Worm (Caenorhabditis elegans) whole organism, young adult: ENCODE data around the gene F58F12.4.

Source experiments
- B0261.1 ChIP-seq: sonication (generic microtip); optimal IDR thresholded peaks from 2 replicates; lab custom pipeline; 2016; ENCODE audit warnings: mild to moderate bottlenecking, missing genetic modification characterization, moderate library complexity, missing compliant biosample characterization
- B0336.3 ChIP-seq: fragments of 200-800 bp; sonication (Bioruptor generic); IDR thresholded peaks from 2 replicates; pipeline ENCODE4 v1.3.6; 2022; ENCODE audit warnings: missing genetic modification characterization, missing compliant biosample characterization
- F23B12.7 ChIP-seq: sonication (generic microtip); optimal IDR thresholded peaks from 2 replicates; lab custom pipeline; 2017; ENCODE audit warnings: missing genetic modification characterization, mild to moderate bottlenecking, missing compliant biosample characterization, antibody characterized with exemption, moderate library complexity; ENCODE audit not compliant: insufficient read depth
- F33H1.4 ChIP-seq: fragments of 200-800 bp; sonication (Bioruptor generic); IDR thresholded peaks from 2 replicates; pipeline ENCODE4 v1.3.6; 2022; ENCODE audit warnings: missing genetic modification reagents, missing genetic modification characterization, missing compliant biosample characterization
- F49E8.2 ChIP-seq: sonication (generic microtip); optimal IDR thresholded peaks from 3 replicates; lab custom pipeline; 2017; ENCODE audit warnings: missing genetic modification characterization, mild to moderate bottlenecking, missing compliant biosample characterization, antibody characterized with exemption, moderate library complexity; ENCODE audit not compliant: insufficient read depth
- F55B11.4 ChIP-seq: sonication (generic microtip); optimal IDR thresholded peaks from 2 replicates; lab custom pipeline; 2016; ENCODE audit warnings: missing compliant biosample characterization, missing genetic modification characterization, borderline replicate concordance; ENCODE audit not compliant: insufficient read depth
- Y56A3A.18 ChIP-seq: fragments of 200-800 bp; sonication (Bioruptor generic); IDR thresholded peaks from 2 replicates; pipeline ENCODE4 v1.3.6; 2022; ENCODE audit warnings: missing genetic modification reagents, missing genetic modification characterization, missing compliant biosample characterization
- Y95B8A.8 ChIP-seq: fragments of 200-800 bp; sonication (Bioruptor generic); IDR thresholded peaks from 2 replicates; pipeline ENCODE4 v1.3.6; 2022; ENCODE audit warnings: missing genetic modification reagents, missing genetic modification characterization, missing compliant biosample characterization
- ZK185.1 ChIP-seq: sonication (generic microtip); optimal IDR thresholded peaks from 2 replicates; lab custom pipeline; 2016; ENCODE audit warnings: mild to moderate bottlenecking, missing genetic modification characterization, missing compliant biosample characterization; ENCODE audit not compliant: poor library complexity, severe bottlenecking
- ama-1 ChIP-seq, 3 experiments: fragments of 150-350 bp in 1 of 3; sonication (generic microtip) in 2 of 3; optimal IDR thresholded peaks; 2 replicates each; lab custom pipeline; 2014 to 2018; ENCODE audit warnings: missing biosample characterization in 2 of 3, missing genetic modification characterization in 2 of 3, missing genetic modification reagents in 2 of 3
- atf-7 ChIP-seq: sonication (generic microtip); optimal IDR thresholded peaks from 2 replicates; lab custom pipeline; 2017; ENCODE audit warnings: mild to moderate bottlenecking, missing genetic modification characterization, missing compliant biosample characterization
- bed-1 ChIP-seq: fragments of 200-800 bp; sonication (Bioruptor generic); IDR thresholded peaks from 2 replicates; pipeline ENCODE4 v1.3.6; 2022; ENCODE audit warnings: missing genetic modification reagents, missing genetic modification characterization, missing compliant biosample characterization
- ceh-100 ChIP-seq: fragments of 200-800 bp; sonication (Bioruptor generic); IDR thresholded peaks from 2 replicates; pipeline ENCODE4 v1.3.6; 2022; ENCODE audit warnings: missing genetic modification reagents, missing genetic modification characterization, missing compliant biosample characterization
- ceh-91 ChIP-seq: fragments of 200-800 bp; sonication (Bioruptor generic); IDR thresholded peaks from 2 replicates; pipeline ENCODE4 v1.3.6; 2022; ENCODE audit warnings: missing genetic modification reagents, missing genetic modification characterization, missing compliant biosample characterization
- egl-18 ChIP-seq: fragments of 200-800 bp; sonication (Bioruptor generic); IDR thresholded peaks from 2 replicates; pipeline ENCODE4 v1.3.6; 2022; ENCODE audit warnings: missing genetic modification reagents, missing genetic modification characterization, missing compliant biosample characterization
- ets-4 ChIP-seq: fragments of 200-800 bp; sonication (Bioruptor generic); optimal IDR thresholded peaks from 2 replicates; lab custom pipeline; 2018; ENCODE audit warnings: mild to moderate bottlenecking, missing genetic modification characterization, missing compliant biosample characterization
- fkh-3 ChIP-seq: sonication (generic microtip); optimal IDR thresholded peaks from 2 replicates; lab custom pipeline; 2016; ENCODE audit warnings: mild to moderate bottlenecking, missing genetic modification characterization, missing compliant biosample characterization
- gei-17 ChIP-seq: fragments of 200-800 bp; sonication (Bioruptor generic); optimal IDR thresholded peaks from 2 replicates; lab custom pipeline; 2018; ENCODE audit warnings: mild to moderate bottlenecking, missing genetic modification characterization, missing compliant biosample characterization
- hmg-1.2 ChIP-seq: fragments of 200-800 bp; sonication (Bioruptor generic); IDR thresholded peaks from 2 replicates; pipeline ENCODE4 v1.3.6; 2022; ENCODE audit warnings: missing genetic modification reagents, missing genetic modification characterization, missing compliant biosample characterization
- hrde-1 ChIP-seq: sonication (generic microtip); optimal IDR thresholded peaks from 2 replicates; lab custom pipeline; 2016; ENCODE audit warnings: missing genetic modification characterization, mild to moderate bottlenecking, missing compliant biosample characterization, moderate library complexity, missing genotype, missing genetic modification reagents, borderline replicate concordance
- let-526 ChIP-seq: fragments of 200-800 bp; sonication (Bioruptor generic); IDR thresholded peaks from 2 replicates; pipeline ENCODE4 v1.3.6; 2022; ENCODE audit warnings: missing genetic modification reagents, missing genetic modification characterization, missing compliant biosample characterization
- lin-40 ChIP-seq: sonication (generic microtip); optimal IDR thresholded peaks from 2 replicates; lab custom pipeline; 2016; ENCODE audit warnings: missing genetic modification characterization, mild to moderate bottlenecking, missing compliant biosample characterization, missing genotype, missing genetic modification reagents
- lin-54 ChIP-seq: fragments of 200-800 bp; sonication (Bioruptor generic); optimal IDR thresholded peaks from 2 replicates; lab custom pipeline; 2018; ENCODE audit warnings: mild to moderate bottlenecking, missing genetic modification characterization, missing compliant biosample characterization
- lir-1 ChIP-seq: fragments of 200-800 bp; sonication (Bioruptor generic); conservative IDR thresholded peaks from 2 replicates; pipeline ENCODE4 v1.3.6; 2022; ENCODE audit warnings: missing genetic modification reagents, missing genetic modification characterization, missing compliant biosample characterization
- madf-10 ChIP-seq: sonication (generic microtip); optimal IDR thresholded peaks from 2 replicates; lab custom pipeline; 2016; ENCODE audit warnings: mild to moderate bottlenecking, missing genetic modification characterization, missing compliant biosample characterization
- nfya-1 ChIP-seq: sonication (generic microtip); optimal IDR thresholded peaks from 2 replicates; lab custom pipeline; 2017; ENCODE audit warnings: antibody characterized with exemption, missing compliant biosample characterization, missing genetic modification characterization, borderline replicate concordance; ENCODE audit not compliant: insufficient read depth
- nfyb-1 ChIP-seq: fragments of 200-800 bp; sonication (Bioruptor generic); IDR thresholded peaks from 2 replicates; pipeline ENCODE4 v1.3.6; 2022; ENCODE audit warnings: missing genetic modification reagents, missing genetic modification characterization, missing compliant biosample characterization
- nhr-27 ChIP-seq: fragments of 200-800 bp; sonication (Bioruptor generic); optimal IDR thresholded peaks from 2 replicates; lab custom pipeline; 2018; ENCODE audit warnings: mild to moderate bottlenecking, missing genetic modification characterization, moderate library complexity, missing compliant biosample characterization
- nhr-80 ChIP-seq: sonication (generic microtip); optimal IDR thresholded peaks from 2 replicates; lab custom pipeline; 2016; ENCODE audit warnings: missing genetic modification characterization, missing compliant biosample characterization
- nhr-90 ChIP-seq: sonication (generic microtip); optimal IDR thresholded peaks from 2 replicates; lab custom pipeline; 2016; ENCODE audit warnings: missing genotype, mild to moderate bottlenecking, missing genetic modification characterization, missing compliant biosample characterization
- pha-4 ChIP-seq: fragments of 150-350 bp; sonication (generic microtip); optimal IDR thresholded peaks from 2 replicates; lab custom pipeline; 2014; ENCODE audit warnings: missing biosample characterization, missing genetic modification reagents, missing genetic modification characterization
- rcor-1 ChIP-seq: fragments of 200-800 bp; sonication (Bioruptor generic); IDR thresholded peaks from 2 replicates; pipeline ENCODE4 v1.3.6; 2022; ENCODE audit warnings: missing genetic modification reagents, missing genetic modification characterization, missing compliant biosample characterization
- rec-8 ChIP-seq, 2 experiments: sonication (generic microtip); optimal IDR thresholded peaks; 2 replicates each; lab custom pipeline; 2016; ENCODE audit warnings: mild to moderate bottlenecking in 2 of 2, missing genetic modification characterization in 2 of 2, missing genetic modification reagents in 2 of 2, missing genotype in 2 of 2, missing biosample characterization in 1 of 2, missing compliant biosample characterization in 1 of 2, moderate library complexity in 1 of 2
- repo-1 ChIP-seq: sonication (generic microtip); optimal IDR thresholded peaks from 2 replicates; lab custom pipeline; 2017; ENCODE audit warnings: mild to moderate bottlenecking, missing genetic modification characterization, missing compliant biosample characterization
- rpc-1 ChIP-seq, 2 experiments: fragments of 150-350 bp in 1 of 2; sonication (generic microtip) in 1 of 2; optimal IDR thresholded peaks; 2 replicates each; lab custom pipeline; 2014 to 2018; ENCODE audit warnings: missing biosample characterization in 1 of 2, missing genetic modification characterization in 1 of 2, missing genetic modification reagents in 1 of 2, missing genotype in 1 of 2
- sdz-38 ChIP-seq: sonication (generic microtip); optimal IDR thresholded peaks from 2 replicates; lab custom pipeline; 2016; ENCODE audit warnings: missing genotype, missing genetic modification characterization, missing compliant biosample characterization
- snpc-1.1 ChIP-seq: sonication (generic microtip); optimal IDR thresholded peaks from 2 replicates; lab custom pipeline; 2017; ENCODE audit warnings: missing genetic modification characterization, mild to moderate bottlenecking, missing compliant biosample characterization, antibody characterized with exemption, moderate library complexity, missing genotype, missing genetic modification reagents; ENCODE audit not compliant: insufficient read depth
- somi-1 ChIP-seq: fragments of 200-800 bp; sonication (Bioruptor generic); optimal IDR thresholded peaks from 2 replicates; lab custom pipeline; 2018; ENCODE audit warnings: mild to moderate bottlenecking, missing genetic modification characterization, missing compliant biosample characterization
- tlf-1 ChIP-seq: fragments of 200-800 bp; sonication (Bioruptor generic); optimal IDR thresholded peaks from 2 replicates; lab custom pipeline; 2018; ENCODE audit warnings: mild to moderate bottlenecking, missing genetic modification characterization, missing compliant biosample characterization
- zfh-2 ChIP-seq: fragments of 200-800 bp; sonication (Bioruptor generic); conservative IDR thresholded peaks from 2 replicates; pipeline ENCODE4 v1.3.6; 2022; ENCODE audit warnings: missing genetic modification reagents, missing genetic modification characterization, missing compliant biosample characterization
- ztf-18 ChIP-seq: sonication (generic microtip); optimal IDR thresholded peaks from 2 replicates; lab custom pipeline; 2016; ENCODE audit warnings: missing genotype, mild to moderate bottlenecking, missing genetic modification characterization, missing compliant biosample characterization
- ztf-26 ChIP-seq: sonication (generic microtip); optimal IDR thresholded peaks from 2 replicates; lab custom pipeline; 2017; ENCODE audit warnings: missing genetic modification characterization, missing compliant biosample characterization

The F58F12.4 gene

ce11 chrII:6351887-6352286 is 34.7 kb upstream of the F58F12.4 start, which contains the start of gene C32D5.10:
C32D5.10 (minus strand) TSS chrII:6351987.
- no peak for TF ChIP-seq ceh-91 (GFP tag; lab: Robert Waterston, UW)
- no peak for TF ChIP-seq ets-4 (GFP tag; lab: Kevin White, UChicago)
- no peak for TF ChIP-seq ama-1 (optimal IDR thresholded peaks at IDR 0.05; lab: Kevin White, UChicago)
- TF ChIP-seq ama-1 (GFP tag; optimal IDR thresholded peaks at IDR 0.05; lab: Kevin White, UChicago), result no peak
- no peak for TF ChIP-seq rcor-1 (GFP tag; lab: Robert Waterston, UW)
- TF ChIP-seq F49E8.2 (tag; lab: Kevin White, UChicago), result no peak
- TF ChIP-seq Y56A3A.18 (GFP tag; lab: Robert Waterston, UW), result no peak
- no peak for TF ChIP-seq madf-10 (tag; lab: Kevin White, UChicago)
- no peak for TF ChIP-seq hrde-1 (tag; lab: Kevin White, UChicago)
- no peak for TF ChIP-seq Y95B8A.8 (GFP tag; lab: Robert Waterston, UW)
- TF ChIP-seq nfya-1, result no peak
- TF ChIP-seq lin-54 (GFP tag; lab: Kevin White, UChicago), result no peak
- TF ChIP-seq repo-1 (tag; lab: Kevin White, UChicago), result no peak
- no peak for TF ChIP-seq hmg-1.2 (GFP tag; lab: Robert Waterston, UW)
- no peak for TF ChIP-seq nhr-80 (tag; lab: Kevin White, UChicago)
- no peak for TF ChIP-seq sdz-38 (tag; lab: Kevin White, UChicago)
- no peak for TF ChIP-seq ztf-18 (tag; lab: Kevin White, UChicago)
- TF ChIP-seq snpc-1.1, result no peak
- no peak for TF ChIP-seq F33H1.4 (GFP tag; lab: Robert Waterston, UW)
- TF ChIP-seq bed-1, result no peak
- no peak for TF ChIP-seq nhr-27 (tag; lab: Kevin White, UChicago)

DNA sequence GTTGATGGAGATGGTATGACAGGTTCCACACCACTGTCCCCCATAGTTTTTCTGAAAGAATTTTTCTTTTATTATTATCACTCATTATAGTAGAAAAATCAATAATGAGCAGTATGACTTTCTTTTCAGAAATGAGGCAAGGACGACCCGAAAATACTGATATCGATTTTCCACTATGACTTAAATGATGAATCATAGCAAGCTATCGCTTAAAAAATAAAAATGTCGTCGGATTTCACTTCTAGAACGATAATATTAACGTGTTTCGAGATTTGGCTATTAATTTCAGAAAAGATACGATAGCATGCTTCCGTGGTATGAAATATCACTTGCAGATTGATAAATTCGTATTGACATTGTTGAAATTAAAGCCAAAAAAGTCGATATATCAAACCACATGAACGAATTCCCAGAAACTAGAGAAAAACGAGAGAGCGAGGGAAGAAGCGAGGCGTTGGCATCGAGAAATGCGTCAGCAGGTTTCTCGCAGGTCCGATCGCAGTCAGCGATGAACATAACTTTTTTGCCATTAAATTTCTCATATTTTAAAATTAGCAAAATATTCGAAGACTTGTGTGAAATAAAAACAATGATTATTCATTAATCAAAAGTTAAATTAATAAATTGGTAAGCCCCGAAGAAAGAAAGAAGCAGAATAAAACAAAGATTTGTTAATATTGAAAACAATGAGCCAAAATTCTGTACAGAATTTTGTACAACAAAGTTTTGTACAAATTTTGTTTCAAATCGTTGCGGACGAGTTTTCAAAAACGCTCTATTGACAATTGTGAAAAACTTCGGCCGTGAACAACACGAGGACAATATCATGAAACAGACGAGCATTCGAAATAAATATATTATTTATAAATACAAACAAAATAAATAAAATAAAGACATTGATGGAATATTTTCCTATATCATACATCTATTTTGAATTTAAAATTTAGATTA is 30.9 kb upstream of the F58F12.4 start, which contains the start of gene C32D5.11:
TSS of gene C32D5.11 (minus strand) at position 51 of the 951 bp plus-strand sequence.
- TF ChIP-seq ztf-26 (tag; lab: Kevin White, UChicago), result no peak
- no peak for TF ChIP-seq rpc-1 (optimal IDR thresholded peaks at IDR 0.05; lab: Kevin White, UChicago)
- TF ChIP-seq rpc-1 (tag; optimal IDR thresholded peaks at IDR 0.05; lab: Kevin White, UChicago), result no peak
- peak; percentile 42; the same call in 1 of the 2 replicates for TF ChIP-seq F33H1.4 (GFP tag; lab: Robert Waterston, UW)
- no peak for TF ChIP-seq egl-18 (GFP tag; lab: Robert Waterston, UW)
- no peak for TF ChIP-seq madf-10 (tag; lab: Kevin White, UChicago)
- no peak for TF ChIP-seq let-526 (GFP tag; lab: Robert Waterston, UW)
- TF ChIP-seq rec-8 (tag; optimal IDR thresholded peaks at IDR 0.05; lab: Kevin White, UChicago), result no peak
- no peak for TF ChIP-seq nhr-90 (tag; lab: Kevin White, UChicago)
- no peak for TF ChIP-seq ZK185.1 (tag; lab: Kevin White, UChicago)
- no peak for TF ChIP-seq pha-4 (tag; lab: Kevin White, UChicago)
- no peak for TF ChIP-seq ceh-100 (GFP tag; lab: Robert Waterston, UW)
- TF ChIP-seq zfh-2 (GFP tag; lab: Robert Waterston, UW), result peak; percentile 41; the same call in 1 of the 2 replicates
- TF ChIP-seq B0336.3 (GFP tag; lab: Robert Waterston, UW), result 0 out of 2 replicates have a peak, but pooled peaks have one; percentile 37
- TF ChIP-seq gei-17 (GFP tag; lab: Kevin White, UChicago), result no peak
- no peak for TF ChIP-seq nhr-27 (tag; lab: Kevin White, UChicago)
- no peak for TF ChIP-seq snpc-1.1
- TF ChIP-seq lin-40, result peak; percentile 55
- TF ChIP-seq somi-1 (GFP tag; lab: Kevin White, UChicago), result no peak
- peak; percentile 70 for TF ChIP-seq F23B12.7
- no peak for TF ChIP-seq nfya-1
- peak; percentile 33 for TF ChIP-seq lin-54 (GFP tag; lab: Kevin White, UChicago)
- no peak for TF ChIP-seq F55B11.4 (tag; lab: Kevin White, UChicago)
- TF ChIP-seq nfyb-1 (GFP tag; lab: Robert Waterston, UW), result 0 out of 2 replicates have a peak, but pooled peaks have one; percentile 38
- TF ChIP-seq fkh-3, result no peak
- no peak for TF ChIP-seq lir-1
- TF ChIP-seq atf-7 (tag; lab: Kevin White, UChicago), result no peak
- peak; percentile 7 for TF ChIP-seq tlf-1 (GFP tag; lab: Kevin White, UChicago)
- TF ChIP-seq B0261.1 (tag; lab: Kevin White, UChicago), result no peak
